Fruit fly (Drosophila melanogaster): ENCODE measurements around the gene bigmax.

bigmax gene

DNA sequence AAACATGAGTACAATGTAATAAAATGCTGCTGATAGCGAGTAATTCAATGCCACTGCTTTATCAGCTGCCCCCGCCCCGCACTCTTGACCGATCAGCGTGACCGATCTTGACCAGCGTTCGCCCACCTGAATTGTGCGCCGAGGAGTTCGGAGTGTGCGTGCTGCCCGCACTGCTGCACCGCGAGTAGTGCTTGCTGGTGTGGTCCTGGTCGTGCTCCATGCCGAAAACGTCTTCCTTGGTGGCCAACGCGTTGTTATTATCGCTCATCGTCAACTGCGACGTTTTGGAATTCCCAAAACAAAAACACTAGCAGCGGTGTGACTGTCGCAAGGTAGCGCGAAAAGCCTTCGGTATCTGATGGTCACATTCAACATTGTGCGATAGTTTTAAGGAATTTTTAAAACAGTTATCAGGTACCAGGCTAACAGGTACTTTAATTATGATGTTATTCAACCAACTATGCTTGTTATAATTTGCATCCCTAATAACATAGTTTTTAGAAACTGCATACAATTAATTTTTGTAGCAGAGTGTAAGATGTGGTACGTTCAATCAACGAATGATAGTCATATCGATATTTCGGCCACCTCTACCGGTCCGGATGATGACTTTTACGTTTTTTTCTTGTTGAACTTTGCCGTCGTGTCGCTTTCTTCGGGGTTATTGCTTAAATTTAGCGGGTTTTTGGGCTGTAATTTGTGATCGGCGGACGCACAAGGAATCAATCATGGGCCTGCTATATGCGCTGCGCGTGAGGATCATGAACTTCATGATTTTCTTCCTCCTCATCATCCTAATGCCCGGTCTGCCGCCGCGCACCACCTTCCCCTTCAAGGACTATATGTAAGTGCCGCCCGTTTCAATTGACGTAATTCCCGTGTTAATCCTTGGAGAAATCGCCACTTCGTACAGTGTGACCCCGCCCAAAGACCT, at the start of gene bigmax, which contains the start of gene Hmu (continued):
- peak; percentile 74 for TF ChIP-seq Meics (GFP tag; optimal IDR thresholded peaks at IDR 0.05)
- peak; percentile 46 for TF ChIP-seq CG3995 (GFP tag; optimal IDR thresholded peaks at IDR 0.05)
- peak; percentile 74; the same call in 2 of the 3 replicates for TF ChIP-seq Optix (GFP tag; IDR thresholded peaks at IDR 0.05)
- TF ChIP-seq CG10431 (GFP tag; optimal IDR thresholded peaks at IDR 0.05), result no peak
- TF ChIP-seq Hand (GFP tag; optimal IDR thresholded peaks at IDR 0.05), result peak; percentile 17
- peak; percentile 89 for TF ChIP-seq lab (GFP tag; optimal IDR thresholded peaks at IDR 0.05)
- peak; percentile 97 for TF ChIP-seq CG13624 (GFP tag; optimal IDR thresholded peaks at IDR 0.05)
- peak; percentile 77 for TF ChIP-seq az2 (GFP tag; optimal IDR thresholded peaks at IDR 0.05)
- no peak for TF ChIP-seq corto (GFP tag; optimal IDR thresholded peaks at IDR 0.05)
- peak; percentile 81 for TF ChIP-seq CG4424 (GFP tag; optimal IDR thresholded peaks at IDR 0.05)
- TF ChIP-seq tin (GFP tag; optimal IDR thresholded peaks at IDR 0.05), result peak; percentile 80
- TF ChIP-seq Sry-δ (GFP tag; optimal IDR thresholded peaks at IDR 0.05), result peak; percentile 99
- peak; percentile 27 for TF ChIP-seq BtbVII (GFP tag; optimal IDR thresholded peaks at IDR 0.05)
- peak; percentile 45 for TF ChIP-seq gt (GFP tag; IDR thresholded peaks at IDR 0.05)
- TF ChIP-seq da (GFP tag; optimal IDR thresholded peaks at IDR 0.05), result peak; percentile 56
- TF ChIP-seq Hmr (GFP tag; optimal IDR thresholded peaks at IDR 0.05), result peak; percentile 90
- peak; percentile 78 for TF ChIP-seq CG10654 (GFP tag; optimal IDR thresholded peaks at IDR 0.05)
- peak; percentile 85 for TF ChIP-seq hb (GFP tag; IDR thresholded peaks at IDR 0.05; ENCODE audit: partially characterized antibody)
- peak; percentile 26 to 78 for TF ChIP-seq bsh (GFP tag; optimal IDR thresholded peaks at IDR 0.05)
- peak; percentile 88 for TF ChIP-seq CG17829 (tag; optimal IDR thresholded peaks at IDR 0.05)
- peak; percentile 76 for TF ChIP-seq Taf1 (GFP tag; IDR thresholded peaks at IDR 0.05)
- TF ChIP-seq ab (GFP tag; optimal IDR thresholded peaks at IDR 0.05), result peak; percentile 13
- peak; percentile 66 for TF ChIP-seq Drgx (GFP tag; IDR thresholded peaks at IDR 0.05)
- TF ChIP-seq al (GFP tag; IDR thresholded peaks at IDR 0.05), result peak; percentile 79
- peak; percentile 68 for TF ChIP-seq en (GFP tag; optimal IDR thresholded peaks at IDR 0.05)
- TF ChIP-seq fd64A (GFP tag; optimal IDR thresholded peaks at IDR 0.05), result no peak
- TF ChIP-seq grn (GFP tag; optimal IDR thresholded peaks at IDR 0.05), result peak; percentile 52
- no peak for TF ChIP-seq CG2199 (GFP tag; IDR thresholded peaks at IDR 0.05)
- TF ChIP-seq CG3847 (GFP tag; IDR thresholded peaks at IDR 0.05), result peak; percentile 89
- peak; percentile 85 for TF ChIP-seq Dip3 (GFP tag; optimal IDR thresholded peaks at IDR 0.05)
- TF ChIP-seq CG8089 (GFP tag; optimal IDR thresholded peaks at IDR 0.05), result peak; percentile 72
- TF ChIP-seq odd (GFP tag; optimal IDR thresholded peaks at IDR 0.05), result peak; percentile 36
- peak; percentile 93 for TF ChIP-seq CG9876 (GFP tag; optimal IDR thresholded peaks at IDR 0.05)
- peak; percentile 84 for TF ChIP-seq ems (GFP tag; optimal IDR thresholded peaks at IDR 0.05)
- TF ChIP-seq CG18619 (GFP tag; optimal IDR thresholded peaks at IDR 0.05), result peak; percentile 73
- peak; percentile 64 for TF ChIP-seq NK7.1 (GFP tag; optimal IDR thresholded peaks at IDR 0.05)
- peak; percentile 79 for TF ChIP-seq NfI (GFP tag; optimal IDR thresholded peaks at IDR 0.05)
- peak; percentile 39 for TF ChIP-seq CG1233 (GFP tag; optimal IDR thresholded peaks at IDR 0.05)
- TF ChIP-seq salm (tag; optimal IDR thresholded peaks at IDR 0.05), result peak; percentile 51
- peak; percentile 92 for TF ChIP-seq Xbp1 (GFP tag; optimal IDR thresholded peaks at IDR 0.05)
- peak; percentile 58; the same call in 1 of the 3 replicates for TF ChIP-seq C15 (GFP tag; IDR thresholded peaks at IDR 0.05)
- TF ChIP-seq CG17328 (GFP tag; IDR thresholded peaks at IDR 0.05), result peak; percentile 82
- peak; percentile 72 for TF ChIP-seq ap (GFP tag; IDR thresholded peaks at IDR 0.05)
- peak; percentile 55 for TF ChIP-seq Nf-YB (GFP tag; optimal IDR thresholded peaks at IDR 0.05)
- peak; percentile 85 for TF ChIP-seq lmd (GFP tag; IDR thresholded peaks at IDR 0.05)
- TF ChIP-seq Mes4 (GFP tag; optimal IDR thresholded peaks at IDR 0.05), result peak; percentile 66
- peak; percentile 44 for TF ChIP-seq abd-A (tag; optimal IDR thresholded peaks at IDR 0.05)
- TF ChIP-seq twi (tag; optimal IDR thresholded peaks at IDR 0.05), result peak; percentile 69
- TF ChIP-seq Vsx1 (GFP tag; optimal IDR thresholded peaks at IDR 0.05), result peak; percentile 7

All from whole organism, embryonic.